Worm (Caenorhabditis elegans) whole organism, early embryonic: ENCODE measurements around the gene Y110A2AL.2.

Experiments
- ama-1 ChIP-seq: fragments of 150-350 bp; optimal IDR thresholded peaks from 2 replicates; lab custom pipeline; 2014
- ets-7 ChIP-seq: sonication (generic microtip); optimal IDR thresholded peaks from 2 replicates; lab custom pipeline; 2016; ENCODE audit warnings: missing genotype, missing genetic modification characterization, missing compliant biosample characterization
- flt-1 ChIP-seq: fragments of 200-800 bp; sonication (Bioruptor generic); IDR thresholded peaks from 2 replicates; pipeline ENCODE4 v1.3.6; 2022; ENCODE audit warnings: missing genetic modification characterization, missing compliant biosample characterization
- tra-4 ChIP-seq: sonication (generic microtip); optimal IDR thresholded peaks from 2 replicates; lab custom pipeline; 2017; ENCODE audit warnings: missing genetic modification characterization, missing compliant biosample characterization

ce11 chrII:2824169-2824568 lies 43.6 kb upstream of the Y110A2AL.2 start, which contains the start of the genes K12H6.4 and K12H6.9:
- no peak for TF ChIP-seq flt-1 (GFP tag; lab: Robert Waterston, UW)
- TF ChIP-seq ama-1 (lab: Kevin White, UChicago), result no peak
- no peak for TF ChIP-seq tra-4 (tag; lab: Kevin White, UChicago)
- TF ChIP-seq ets-7 (tag; lab: Kevin White, UChicago), result no peak
